Worm (Caenorhabditis elegans) whole organism, L1 larva: ENCODE data around the gene mlc-1.

ENCODE experiments used
- C04F5.9 ChIP-seq: sonication (generic microtip); optimal IDR thresholded peaks from 2 replicates; lab custom pipeline; 2016; ENCODE audit warnings: missing genetic modification characterization, missing compliant biosample characterization
- C16A3.4 ChIP-seq: fragments of 150-350 bp; optimal IDR thresholded peaks from 2 replicates; lab custom pipeline; 2014; ENCODE audit warnings: missing biosample characterization, missing genetic modification characterization
- F16B12.6 ChIP-seq: fragments of 150-350 bp; optimal IDR thresholded peaks from 2 replicates; lab custom pipeline; 2014; ENCODE audit warnings: missing biosample characterization, missing genetic modification characterization
- Y116A8C.19 ChIP-seq: sonication (generic microtip); optimal IDR thresholded peaks from 2 replicates; lab custom pipeline; 2016; ENCODE audit warnings: missing compliant biosample characterization, missing genetic modification characterization, borderline replicate concordance
- aly-2 ChIP-seq: fragments of 150-350 bp; optimal IDR thresholded peaks from 2 replicates; lab custom pipeline; 2014; ENCODE audit warnings: missing biosample characterization, missing genetic modification characterization
- blmp-1 ChIP-seq: fragments of 150-350 bp; optimal IDR thresholded peaks from 2 replicates; lab custom pipeline; 2014; ENCODE audit warnings: missing biosample characterization, missing genetic modification characterization
- ceh-8 ChIP-seq: fragments of 200-800 bp; sonication (Bioruptor generic); optimal IDR thresholded peaks from 2 replicates; lab custom pipeline; 2018; ENCODE audit warnings: mild to moderate bottlenecking, missing genetic modification characterization, moderate library complexity, missing compliant biosample characterization
- ceh-90 ChIP-seq: sonication (generic microtip); optimal IDR thresholded peaks from 2 replicates; lab custom pipeline; 2016; ENCODE audit warnings: missing genetic modification characterization, missing compliant biosample characterization
- ces-1 ChIP-seq: fragments of 150-350 bp; optimal IDR thresholded peaks from 2 replicates; lab custom pipeline; 2014; ENCODE audit warnings: missing biosample characterization, missing genetic modification reagents, missing genetic modification characterization
- dpl-1 ChIP-seq, 3 experiments: fragments of 150-350 bp in 2 of 3; sonication (generic microtip) in 1 of 3; optimal IDR thresholded peaks; 2 replicates each; lab custom pipeline; 2014 to 2017; ENCODE audit warnings: missing biosample characterization in 3 of 3, missing genetic modification characterization in 3 of 3, missing genetic modification reagents in 3 of 3
- dsc-1 ChIP-seq: sonication (generic microtip); optimal IDR thresholded peaks from 2 replicates; lab custom pipeline; 2016; ENCODE audit warnings: mild to moderate bottlenecking, missing genetic modification characterization, missing compliant biosample characterization
- efl-1 ChIP-seq, 4 experiments: fragments of 150-350 bp; optimal IDR thresholded peaks in 3 of 4; peaks in 1 of 4; 1 replicate in 1 of 4; 2 replicates in 3 of 4; lab custom pipeline; 2014; ENCODE audit warnings: missing biosample characterization in 2 of 4, missing genetic modification characterization in 2 of 4, missing genetic modification reagents in 2 of 4
- efl-3 ChIP-seq: fragments of 200-800 bp; sonication (Bioruptor generic); optimal IDR thresholded peaks from 2 replicates; lab custom pipeline; 2018; ENCODE audit warnings: mild to moderate bottlenecking, missing genetic modification characterization, missing compliant biosample characterization
- egl-13 ChIP-seq: sonication (generic microtip); optimal IDR thresholded peaks from 2 replicates; lab custom pipeline; 2016; ENCODE audit warnings: missing genotype, missing genetic modification reagents, missing genetic modification characterization, missing compliant biosample characterization
- egl-27 ChIP-seq, 2 experiments: fragments of 150-350 bp in 1 of 2; sonication (generic microtip); optimal IDR thresholded peaks; 3 replicates each; lab custom pipeline; 2017 to 2018; ENCODE audit warnings: missing biosample characterization in 2 of 2, missing genetic modification characterization in 2 of 2, missing genetic modification reagents in 2 of 2
- fkh-4 ChIP-seq: sonication (generic microtip); optimal IDR thresholded peaks from 2 replicates; lab custom pipeline; 2016; ENCODE audit warnings: missing compliant biosample characterization, missing genetic modification characterization, borderline replicate concordance
- fos-1 ChIP-seq: fragments of 150-350 bp; optimal IDR thresholded peaks from 2 replicates; lab custom pipeline; 2014; ENCODE audit warnings: missing biosample characterization, missing genetic modification characterization
- grh-1 ChIP-seq: fragments of 200-800 bp; sonication (Bioruptor generic); IDR thresholded peaks from 2 replicates; pipeline ENCODE4 v1.3.6; 2022; ENCODE audit warnings: missing genetic modification reagents, missing genetic modification characterization, missing compliant biosample characterization
- hlh-17 ChIP-seq: fragments of 200-800 bp; sonication (Bioruptor generic); optimal IDR thresholded peaks from 2 replicates; lab custom pipeline; 2018; ENCODE audit warnings: missing genetic modification characterization, mild to moderate bottlenecking, missing compliant biosample characterization, moderate library complexity, borderline replicate concordance
- hlh-4 ChIP-seq: sonication (generic microtip); optimal IDR thresholded peaks from 2 replicates; lab custom pipeline; 2016; ENCODE audit warnings: mild to moderate bottlenecking, missing genetic modification characterization, missing compliant biosample characterization
- hpl-2 ChIP-seq: fragments of 150-350 bp; optimal IDR thresholded peaks from 2 replicates; lab custom pipeline; 2014; ENCODE audit warnings: missing biosample characterization, missing genetic modification reagents, missing genetic modification characterization
- irx-1 ChIP-seq: sonication (generic microtip); optimal IDR thresholded peaks from 2 replicates; lab custom pipeline; 2016; ENCODE audit warnings: missing genetic modification characterization, missing compliant biosample characterization
- isw-1 ChIP-seq: fragments of 200-800 bp; sonication (Bioruptor generic); IDR thresholded peaks from 2 replicates; pipeline ENCODE4 v1.3.6; 2022; ENCODE audit warnings: missing genetic modification characterization, missing compliant biosample characterization
- lin-13 ChIP-seq: fragments of 150-350 bp; optimal IDR thresholded peaks from 2 replicates; lab custom pipeline; 2014; ENCODE audit warnings: missing biosample characterization, missing genetic modification reagents, missing genetic modification characterization
- lin-35 ChIP-seq, 2 experiments: fragments of 150-350 bp; optimal IDR thresholded peaks; 2 replicates each; lab custom pipeline; 2014; ENCODE audit warnings: missing biosample characterization in 2 of 2, missing genetic modification characterization in 2 of 2, missing genetic modification reagents in 2 of 2
- lin-39 ChIP-seq: fragments of 150-350 bp; optimal IDR thresholded peaks from 2 replicates; lab custom pipeline; 2014; ENCODE audit warnings: missing biosample characterization, missing genetic modification reagents, missing genetic modification characterization
- lir-3 ChIP-seq: sonication (generic microtip); optimal IDR thresholded peaks from 2 replicates; lab custom pipeline; 2016; ENCODE audit warnings: mild to moderate bottlenecking, missing genetic modification characterization, moderate library complexity, missing compliant biosample characterization; ENCODE audit not compliant: poor library complexity
- mdl-1 ChIP-seq, 2 experiments: fragments of 150-350 bp; optimal IDR thresholded peaks; 2 replicates each; lab custom pipeline; 2014 to 2017; ENCODE audit warnings: missing biosample characterization in 2 of 2, missing genetic modification characterization in 2 of 2, inconsistent platforms in 1 of 2
- nhr-12 ChIP-seq: sonication (generic microtip); optimal IDR thresholded peaks from 2 replicates; lab custom pipeline; 2017; ENCODE audit warnings: missing biosample characterization, missing genetic modification characterization
- nhr-19 ChIP-seq: fragments of 200-800 bp; sonication (Bioruptor generic); conservative IDR thresholded peaks from 2 replicates; pipeline ENCODE4 v1.3.6; 2022; ENCODE audit warnings: missing genetic modification characterization, missing compliant biosample characterization
- nhr-20 ChIP-seq: sonication (generic microtip); optimal IDR thresholded peaks from 2 replicates; lab custom pipeline; 2016; ENCODE audit warnings: mild to moderate bottlenecking, missing genetic modification characterization, missing compliant biosample characterization
- nhr-237 ChIP-seq: fragments of 150-350 bp; optimal IDR thresholded peaks from 2 replicates; lab custom pipeline; 2014; ENCODE audit warnings: missing biosample characterization, missing genetic modification characterization
- nhr-47 ChIP-seq: sonication (generic microtip); optimal IDR thresholded peaks from 2 replicates; lab custom pipeline; 2016; ENCODE audit warnings: mild to moderate bottlenecking, missing genetic modification characterization, moderate library complexity, missing compliant biosample characterization
- nhr-76 ChIP-seq: sonication (generic microtip); optimal IDR thresholded peaks from 2 replicates; lab custom pipeline; 2017; ENCODE audit warnings: missing biosample characterization, missing genetic modification characterization
- nhr-77 ChIP-seq: fragments of 150-350 bp; optimal IDR thresholded peaks from 2 replicates; lab custom pipeline; 2014; ENCODE audit warnings: missing biosample characterization, missing genetic modification characterization
- nhr-84 ChIP-seq: sonication (generic microtip); optimal IDR thresholded peaks from 2 replicates; lab custom pipeline; 2017; ENCODE audit warnings: missing biosample characterization, missing genetic modification characterization
- nhr-85 ChIP-seq: sonication (generic microtip); peaks from one replicate; lab custom pipeline; 2016; ENCODE audit warnings: missing genetic modification characterization, inconsistent platforms, missing compliant biosample characterization
- pag-3 ChIP-seq: sonication (generic microtip); optimal IDR thresholded peaks from 2 replicates; lab custom pipeline; 2017; ENCODE audit warnings: missing genetic modification characterization, mild to moderate bottlenecking, missing compliant biosample characterization, antibody characterized with exemption, borderline replicate concordance; ENCODE audit not compliant: insufficient read depth
- pax-3 ChIP-seq: fragments of 200-800 bp; sonication (Bioruptor generic); optimal IDR thresholded peaks from 2 replicates; lab custom pipeline; 2018; ENCODE audit warnings: mild to moderate bottlenecking, missing genetic modification characterization, moderate library complexity, missing compliant biosample characterization
- rnt-1 ChIP-seq: sonication (generic microtip); optimal IDR thresholded peaks from 2 replicates; lab custom pipeline; 2016; ENCODE audit warnings: mild to moderate bottlenecking, missing genetic modification characterization, moderate library complexity, missing compliant biosample characterization
- snu-23 ChIP-seq: sonication (generic microtip); optimal IDR thresholded peaks from 2 replicates; lab custom pipeline; 2016; ENCODE audit warnings: missing genetic modification characterization, missing compliant biosample characterization
- sptf-1 ChIP-seq: fragments of 150-350 bp; optimal IDR thresholded peaks from 2 replicates; lab custom pipeline; 2014; ENCODE audit warnings: missing biosample characterization, missing genetic modification characterization
- swsn-7 ChIP-seq: sonication (generic microtip); optimal IDR thresholded peaks from 2 replicates; lab custom pipeline; 2016; ENCODE audit warnings: missing genetic modification characterization, missing compliant biosample characterization
- tbx-2 ChIP-seq: sonication (generic microtip); optimal IDR thresholded peaks from 2 replicates; lab custom pipeline; 2016; ENCODE audit warnings: missing genetic modification characterization, missing compliant biosample characterization
- tlp-1 ChIP-seq: fragments of 150-350 bp; optimal IDR thresholded peaks from 2 replicates; lab custom pipeline; 2014; ENCODE audit warnings: missing biosample characterization, missing genetic modification characterization
- unc-130 ChIP-seq: fragments of 150-350 bp; optimal IDR thresholded peaks from 2 replicates; lab custom pipeline; 2017; ENCODE audit warnings: missing biosample characterization, missing genetic modification characterization, inconsistent platforms
- unc-62 ChIP-seq: fragments of 150-350 bp; optimal IDR thresholded peaks from 2 replicates; lab custom pipeline; 2014; ENCODE audit warnings: missing biosample characterization, missing genetic modification reagents, missing genetic modification characterization
- unc-86 ChIP-seq: sonication (generic microtip); optimal IDR thresholded peaks from 2 replicates; lab custom pipeline; 2016; ENCODE audit warnings: missing genetic modification characterization, missing compliant biosample characterization
- xbp-1 ChIP-seq: sonication (generic microtip); optimal IDR thresholded peaks from 2 replicates; lab custom pipeline; 2016; ENCODE audit warnings: missing genetic modification characterization, missing compliant biosample characterization
- ztf-4 ChIP-seq: fragments of 150-350 bp; optimal IDR thresholded peaks from 2 replicates; lab custom pipeline; 2014; ENCODE audit warnings: missing biosample characterization, missing genetic modification characterization

mlc-1 gene

DNA sequence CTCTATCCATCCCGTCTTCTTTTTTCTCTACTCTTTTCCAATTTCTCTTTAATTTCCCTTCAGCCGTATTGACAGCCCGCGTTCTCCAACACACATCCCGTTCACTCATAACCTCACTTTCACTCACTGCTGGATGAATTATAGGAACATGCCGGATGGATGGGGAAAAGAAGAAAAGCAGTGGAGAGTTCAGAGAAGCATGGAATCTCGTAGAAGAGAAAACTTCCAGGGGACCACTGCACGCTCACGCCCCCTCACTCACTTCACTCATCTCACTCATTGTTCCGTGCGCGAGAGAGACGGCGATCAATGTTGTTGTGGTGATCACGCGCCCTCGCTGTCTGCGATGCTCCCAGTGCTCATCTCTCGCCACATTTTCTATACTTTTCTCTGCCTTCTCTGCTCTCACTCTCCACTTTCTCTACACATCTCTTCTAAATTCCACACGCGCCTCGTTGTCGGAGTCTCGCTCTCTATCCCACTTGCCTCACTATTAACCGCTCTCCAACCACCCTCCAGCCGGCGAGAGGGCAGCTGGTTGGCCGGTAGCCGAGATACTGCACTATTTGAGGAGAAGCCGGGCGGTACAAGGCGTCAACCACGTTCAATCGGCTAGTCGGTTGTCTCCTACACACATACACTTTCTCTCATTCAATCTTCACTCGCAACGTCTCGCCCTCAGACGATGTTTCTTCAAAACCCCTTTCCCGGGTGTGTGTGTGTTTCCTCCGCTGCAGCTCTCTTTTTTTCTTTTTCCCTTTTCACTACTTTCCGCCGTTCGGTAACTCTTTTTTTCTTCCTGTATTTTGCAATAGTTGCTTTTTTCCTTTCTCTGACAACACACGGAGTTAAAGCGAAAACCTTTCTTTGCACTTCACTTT, 20.9 kb downstream of the mlc-1 start (continued):
- TF ChIP-seq nhr-77 (tag; lab: Kevin White, UChicago) (peak; percentile 19), blmp-1 (tag; lab: Kevin White, UChicago) (peak; percentile 99), ztf-4 (tag; lab: Kevin White, UChicago) (peak; percentile 93), nhr-76 (no peak), nhr-19 (GFP tag; lab: Robert Waterston, UW) (peak; percentile 93), aly-2 (tag; lab: Kevin White, UChicago) (no peak), nhr-84 (tag; lab: Kevin White, UChicago) (no peak), nhr-85 (tag; lab: Kevin White, UChicago) (peak; percentile 97), xbp-1 (tag; lab: Kevin White, UChicago) (peak; percentile 80), swsn-7 (tag; lab: Kevin White, UChicago) (peak; percentile 95), dpl-1 (GFP tag; optimal IDR thresholded peaks at IDR 0.05; lab: Kevin White, UChicago) (peak; percentile 21 to 25 (median 24)), rnt-1 (tag; lab: Kevin White, UChicago) (peak; percentile 77), F16B12.6 (tag; lab: Kevin White, UChicago) (no peak), efl-3 (peak; percentile 3), ceh-90 (tag; lab: Kevin White, UChicago) (no peak), lin-35 (GFP tag; optimal IDR thresholded peaks at IDR 0.05; lab: Kevin White, UChicago) (peak; percentile 52 to 78), pag-3 (no peak), hlh-17 (GFP tag; lab: Kevin White, UChicago) (no peak), C16A3.4 (tag; lab: Kevin White, UChicago) (peak; percentile 70), lin-13 (peak; percentile 61), egl-27 (tag; optimal IDR thresholded peaks at IDR 0.05; lab: Kevin White, UChicago) (peak; percentile 54 to 95), ces-1 (GFP tag; lab: Kevin White, UChicago) (no peak), nhr-47 (tag; lab: Kevin White, UChicago) (peak; percentile 95), efl-1 (optimal IDR thresholded peaks at IDR 0.05; lab: Kevin White, UChicago) (peak; percentile 63 to 86), efl-1 (GFP tag; optimal IDR thresholded peaks at IDR 0.05 in 1 of 2; lab: Kevin White, UChicago) (peak; percentile 0 to 93), fkh-4 (tag; lab: Kevin White, UChicago) (peak; percentile 18), dsc-1 (tag; lab: Kevin White, UChicago) (peak; percentile 96), lin-39 (tag; lab: Kevin White, UChicago) (peak; percentile 26), C04F5.9 (tag; lab: Kevin White, UChicago) (peak; percentile 27), nhr-12 (tag; lab: Kevin White, UChicago) (no peak), hpl-2 (GFP tag; lab: Kevin White, UChicago) (peak; percentile 49), sptf-1 (tag; lab: Kevin White, UChicago) (no peak), nhr-237 (tag; lab: Kevin White, UChicago) (peak; percentile 69), pax-3 (tag; lab: Kevin White, UChicago) (peak; percentile 89), tlp-1 (no peak), mdl-1 (tag; optimal IDR thresholded peaks at IDR 0.05; lab: Kevin White, UChicago) (peak; percentile 30 to 89), lir-3 (tag; lab: Kevin White, UChicago) (peak; percentile 78), fos-1 (tag; lab: Kevin White, UChicago) (peak; percentile 56), grh-1 (peak; percentile 75), Y116A8C.19 (no peak), hlh-4 (tag; lab: Kevin White, UChicago) (no peak), egl-13 (peak; percentile 91), unc-130 (tag; lab: Kevin White, UChicago) (peak; percentile 67), nhr-20 (tag; lab: Kevin White, UChicago) (peak; percentile 97), unc-62 (GFP tag; lab: Kevin White, UChicago) (no peak), isw-1 (GFP tag; lab: Robert Waterston, UW) (peak; percentile 70), snu-23 (peak; percentile 95), irx-1 (peak; percentile 87), tbx-2 (tag; lab: Kevin White, UChicago) (peak; percentile 95), unc-86 (peak; percentile 94), ceh-8 (GFP tag; lab: Kevin White, UChicago) (peak; percentile 71)
